Worm (Caenorhabditis elegans) whole organism, L1 larva: ENCODE results near the gene pals-27.

Experiments used
- aha-1 ChIP-seq: fragments of 150-350 bp; optimal IDR thresholded peaks from 2 replicates; lab custom pipeline; 2014; ENCODE audit warnings: missing biosample characterization, missing genetic modification characterization
- aly-2 ChIP-seq: fragments of 150-350 bp; optimal IDR thresholded peaks from 2 replicates; lab custom pipeline; 2014; ENCODE audit warnings: missing biosample characterization, missing genetic modification characterization
- ceh-8 ChIP-seq: fragments of 200-800 bp; sonication (Bioruptor generic); optimal IDR thresholded peaks from 2 replicates; lab custom pipeline; 2018; ENCODE audit warnings: mild to moderate bottlenecking, missing genetic modification characterization, moderate library complexity, missing compliant biosample characterization
- ces-1 ChIP-seq: fragments of 150-350 bp; optimal IDR thresholded peaks from 2 replicates; lab custom pipeline; 2014; ENCODE audit warnings: missing biosample characterization, missing genetic modification reagents, missing genetic modification characterization
- dpl-1 ChIP-seq, 3 experiments: fragments of 150-350 bp in 2 of 3; sonication (generic microtip) in 1 of 3; optimal IDR thresholded peaks; 2 replicates each; lab custom pipeline; 2014 to 2017; ENCODE audit warnings: missing biosample characterization in 3 of 3, missing genetic modification characterization in 3 of 3, missing genetic modification reagents in 3 of 3
- dsc-1 ChIP-seq: sonication (generic microtip); optimal IDR thresholded peaks from 2 replicates; lab custom pipeline; 2016; ENCODE audit warnings: mild to moderate bottlenecking, missing genetic modification characterization, missing compliant biosample characterization
- efl-1 ChIP-seq, 4 experiments: fragments of 150-350 bp; optimal IDR thresholded peaks in 3 of 4; peaks in 1 of 4; 1 replicate in 1 of 4; 2 replicates in 3 of 4; lab custom pipeline; 2014; ENCODE audit warnings: missing biosample characterization in 2 of 4, missing genetic modification characterization in 2 of 4, missing genetic modification reagents in 2 of 4
- egl-13 ChIP-seq: sonication (generic microtip); optimal IDR thresholded peaks from 2 replicates; lab custom pipeline; 2016; ENCODE audit warnings: missing genotype, missing genetic modification reagents, missing genetic modification characterization, missing compliant biosample characterization
- elt-2 ChIP-seq: sonication (generic microtip); optimal IDR thresholded peaks from 2 replicates; lab custom pipeline; 2016; ENCODE audit warnings: missing genetic modification characterization, mild to moderate bottlenecking, inconsistent platforms, missing compliant biosample characterization, missing genetic modification reagents
- ets-5 ChIP-seq: fragments of 200-800 bp; sonication (Bioruptor generic); IDR thresholded peaks from 2 replicates; pipeline ENCODE4 v1.3.6; 2022; ENCODE audit warnings: missing genetic modification characterization, missing compliant biosample characterization
- fkh-10 ChIP-seq: sonication (generic microtip); optimal IDR thresholded peaks from 2 replicates; lab custom pipeline; 2017; ENCODE audit warnings: missing biosample characterization, missing genetic modification reagents, missing genetic modification characterization
- grh-1 ChIP-seq: fragments of 200-800 bp; sonication (Bioruptor generic); IDR thresholded peaks from 2 replicates; pipeline ENCODE4 v1.3.6; 2022; ENCODE audit warnings: missing genetic modification reagents, missing genetic modification characterization, missing compliant biosample characterization
- hlh-4 ChIP-seq: sonication (generic microtip); optimal IDR thresholded peaks from 2 replicates; lab custom pipeline; 2016; ENCODE audit warnings: mild to moderate bottlenecking, missing genetic modification characterization, missing compliant biosample characterization
- irx-1 ChIP-seq: sonication (generic microtip); optimal IDR thresholded peaks from 2 replicates; lab custom pipeline; 2016; ENCODE audit warnings: missing genetic modification characterization, missing compliant biosample characterization
- lin-13 ChIP-seq: fragments of 150-350 bp; optimal IDR thresholded peaks from 2 replicates; lab custom pipeline; 2014; ENCODE audit warnings: missing biosample characterization, missing genetic modification reagents, missing genetic modification characterization
- lin-14 ChIP-seq: fragments of 200-800 bp; sonication (Bioruptor generic); optimal IDR thresholded peaks from 2 replicates; lab custom pipeline; 2018; ENCODE audit warnings: mild to moderate bottlenecking, missing genetic modification characterization, moderate library complexity, missing compliant biosample characterization
- lin-15B ChIP-seq: fragments of 150-350 bp; sonication (generic microtip); optimal IDR thresholded peaks from 3 replicates; lab custom pipeline; 2014; ENCODE audit warnings: missing biosample characterization, missing genetic modification characterization
- lin-35 ChIP-seq, 2 experiments: fragments of 150-350 bp; optimal IDR thresholded peaks; 2 replicates each; lab custom pipeline; 2014; ENCODE audit warnings: missing biosample characterization in 2 of 2, missing genetic modification characterization in 2 of 2, missing genetic modification reagents in 2 of 2
- lir-3 ChIP-seq: sonication (generic microtip); optimal IDR thresholded peaks from 2 replicates; lab custom pipeline; 2016; ENCODE audit warnings: mild to moderate bottlenecking, missing genetic modification characterization, moderate library complexity, missing compliant biosample characterization; ENCODE audit not compliant: poor library complexity
- lsy-2 ChIP-seq, 2 experiments: fragments of 150-350 bp; optimal IDR thresholded peaks; 2 replicates each; lab custom pipeline; 2014; ENCODE audit warnings: missing biosample characterization in 2 of 2, missing genetic modification characterization in 2 of 2
- mab-9 ChIP-seq: fragments of 200-800 bp; sonication (Bioruptor generic); IDR thresholded peaks from 2 replicates; pipeline ENCODE4 v1.3.6; 2022; ENCODE audit warnings: missing genetic modification reagents, missing genetic modification characterization, missing compliant biosample characterization
- mef-2 ChIP-seq: fragments of 150-350 bp; optimal IDR thresholded peaks from 2 replicates; lab custom pipeline; 2014; ENCODE audit warnings: missing biosample characterization, missing genetic modification characterization
- nhr-11 ChIP-seq: fragments of 150-350 bp; optimal IDR thresholded peaks from 2 replicates; lab custom pipeline; 2014; ENCODE audit warnings: missing biosample characterization, missing genetic modification characterization
- nhr-12 ChIP-seq: sonication (generic microtip); optimal IDR thresholded peaks from 2 replicates; lab custom pipeline; 2017; ENCODE audit warnings: missing biosample characterization, missing genetic modification characterization
- nhr-19 ChIP-seq: fragments of 200-800 bp; sonication (Bioruptor generic); conservative IDR thresholded peaks from 2 replicates; pipeline ENCODE4 v1.3.6; 2022; ENCODE audit warnings: missing genetic modification characterization, missing compliant biosample characterization
- nhr-237 ChIP-seq: fragments of 150-350 bp; optimal IDR thresholded peaks from 2 replicates; lab custom pipeline; 2014; ENCODE audit warnings: missing biosample characterization, missing genetic modification characterization
- nhr-28 ChIP-seq: fragments of 150-350 bp; optimal IDR thresholded peaks from 2 replicates; lab custom pipeline; 2014; ENCODE audit warnings: missing biosample characterization, missing genetic modification characterization
- nhr-71 ChIP-seq: sonication (generic microtip); optimal IDR thresholded peaks from 2 replicates; lab custom pipeline; 2016; ENCODE audit warnings: mild to moderate bottlenecking, missing genetic modification characterization, moderate library complexity, missing compliant biosample characterization
- nhr-76 ChIP-seq: sonication (generic microtip); optimal IDR thresholded peaks from 2 replicates; lab custom pipeline; 2017; ENCODE audit warnings: missing biosample characterization, missing genetic modification characterization
- nhr-77 ChIP-seq: fragments of 150-350 bp; optimal IDR thresholded peaks from 2 replicates; lab custom pipeline; 2014; ENCODE audit warnings: missing biosample characterization, missing genetic modification characterization
- nhr-85 ChIP-seq: sonication (generic microtip); peaks from one replicate; lab custom pipeline; 2016; ENCODE audit warnings: missing genetic modification characterization, inconsistent platforms, missing compliant biosample characterization
- rnt-1 ChIP-seq: sonication (generic microtip); optimal IDR thresholded peaks from 2 replicates; lab custom pipeline; 2016; ENCODE audit warnings: mild to moderate bottlenecking, missing genetic modification characterization, moderate library complexity, missing compliant biosample characterization
- snpc-4 ChIP-seq: fragments of 150-350 bp; optimal IDR thresholded peaks from 2 replicates; lab custom pipeline; 2014; ENCODE audit warnings: missing biosample characterization, missing genetic modification characterization
- sox-4 ChIP-seq: sonication (generic microtip); optimal IDR thresholded peaks from 2 replicates; lab custom pipeline; 2016; ENCODE audit warnings: missing genetic modification characterization, missing compliant biosample characterization
- swsn-7 ChIP-seq: sonication (generic microtip); optimal IDR thresholded peaks from 2 replicates; lab custom pipeline; 2016; ENCODE audit warnings: missing genetic modification characterization, missing compliant biosample characterization
- tbx-2 ChIP-seq: sonication (generic microtip); optimal IDR thresholded peaks from 2 replicates; lab custom pipeline; 2016; ENCODE audit warnings: missing genetic modification characterization, missing compliant biosample characterization
- tlp-1 ChIP-seq: fragments of 150-350 bp; optimal IDR thresholded peaks from 2 replicates; lab custom pipeline; 2014; ENCODE audit warnings: missing biosample characterization, missing genetic modification characterization
- unc-30 ChIP-seq: sonication (generic microtip); optimal IDR thresholded peaks from 2 replicates; lab custom pipeline; 2017; ENCODE audit warnings: missing biosample characterization, missing genetic modification characterization
- unc-98 ChIP-seq: fragments of 200-800 bp; sonication (Bioruptor generic); IDR thresholded peaks from 2 replicates; pipeline ENCODE4 v1.3.6; 2022; ENCODE audit warnings: missing genetic modification characterization, missing compliant biosample characterization
- vab-15 ChIP-seq: sonication (generic microtip); optimal IDR thresholded peaks from 2 replicates; lab custom pipeline; 2017; ENCODE audit warnings: missing genotype, mild to moderate bottlenecking, missing genetic modification characterization, missing compliant biosample characterization
- zag-1 ChIP-seq: fragments of 150-350 bp; optimal IDR thresholded peaks from 2 replicates; lab custom pipeline; 2014; ENCODE audit warnings: missing biosample characterization, missing genetic modification characterization
- ztf-11 ChIP-seq, 2 experiments: sonication (generic microtip); optimal IDR thresholded peaks; 2 replicates each; lab custom pipeline; 2016 to 2017; ENCODE audit warnings: missing genetic modification characterization in 2 of 2, missing biosample characterization in 1 of 2, missing compliant biosample characterization in 1 of 2
- ztf-4 ChIP-seq: fragments of 150-350 bp; optimal IDR thresholded peaks from 2 replicates; lab custom pipeline; 2014; ENCODE audit warnings: missing biosample characterization, missing genetic modification characterization

Gene pals-27

DNA sequence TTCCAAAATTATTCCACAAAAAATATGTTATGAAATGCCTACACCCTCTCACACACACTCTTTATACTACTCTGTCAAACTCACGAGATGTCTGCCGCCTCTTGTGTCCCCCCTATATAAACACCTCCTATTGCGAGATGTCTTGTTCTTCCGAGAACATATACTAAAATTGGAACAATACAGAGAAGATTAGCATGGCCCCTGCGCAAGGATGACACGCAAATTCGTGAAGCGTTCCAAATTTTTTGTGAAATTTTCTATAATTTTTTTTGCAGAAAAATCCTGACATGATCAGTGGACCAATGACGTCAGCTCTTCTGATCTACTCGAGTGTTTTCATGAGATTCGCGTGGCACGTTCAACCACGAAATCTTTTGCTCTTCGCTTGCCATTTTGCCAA lies 32.6 kb downstream of the pals-27 start (continued):
- TF ChIP-seq ztf-4 (tag; lab: Kevin White, UChicago) (peak; percentile 34), lin-13 (GFP tag; lab: Kevin White, UChicago) (peak; percentile 9), aly-2 (tag; lab: Kevin White, UChicago) (peak; percentile 5), swsn-7 (tag; lab: Kevin White, UChicago) (peak; percentile 65), nhr-71 (tag; lab: Kevin White, UChicago) (peak; percentile 73), lsy-2 (tag; optimal IDR thresholded peaks at IDR 0.05; lab: Kevin White, UChicago) (peak; percentile 40 to 51), tbx-2 (tag; lab: Kevin White, UChicago) (peak; percentile 33), dpl-1 (GFP tag; optimal IDR thresholded peaks at IDR 0.05; lab: Kevin White, UChicago) (peak; percentile 9 to 41 (median 39)), nhr-85 (tag; lab: Kevin White, UChicago) (peak; percentile 81), snpc-4 (tag; lab: Kevin White, UChicago) (peak; percentile 98), dsc-1 (tag; lab: Kevin White, UChicago) (peak; percentile 65), irx-1 (tag; lab: Kevin White, UChicago) (peak; percentile 33)

DNA sequence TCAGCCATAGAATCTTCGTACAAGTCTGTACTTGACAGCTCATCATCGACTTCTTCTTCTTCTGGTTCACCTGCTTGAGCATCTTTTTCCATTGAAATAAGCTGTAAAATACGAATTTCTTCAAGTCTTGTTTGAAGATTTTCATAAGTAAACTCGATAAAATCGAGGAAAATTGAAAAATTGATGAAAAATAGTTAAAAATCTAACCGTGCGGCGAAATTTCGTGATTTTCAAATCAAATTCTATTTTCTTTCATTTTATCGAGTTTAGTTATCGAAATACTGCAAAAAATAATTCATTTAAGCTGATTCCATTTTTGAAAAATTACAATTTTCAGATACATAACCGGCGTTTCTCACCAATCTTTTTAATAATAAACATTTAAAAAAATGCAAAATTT lies 33.7 kb downstream of the pals-27 start, which contains the start of gene R07E5.11:
Gene R07E5.11 (minus strand): TSS at position 101 of the 400 bp plus-strand sequence.
- TF ChIP-seq lin-15B (tag; lab: Kevin White, UChicago) (no peak), ztf-11 (tag; optimal IDR thresholded peaks at IDR 0.05; lab: Kevin White, UChicago) (no peak), elt-2 (no peak), nhr-19 (GFP tag; lab: Robert Waterston, UW) (no peak)

- TF ChIP-seq unc-30 (tag; lab: Kevin White, UChicago): no peak
- no peak for TF ChIP-seq hlh-4
- TF ChIP-seq efl-1 (optimal IDR thresholded peaks at IDR 0.05; lab: Kevin White, UChicago): no peak
- peak in 1 of 2 experiments; percentile 14 for TF ChIP-seq efl-1 (GFP tag; optimal IDR thresholded peaks at IDR 0.05 in 1 of 2; lab: Kevin White, UChicago)
- no peak for TF ChIP-seq mab-9 (GFP tag; lab: Robert Waterston, UW)
- no peak for TF ChIP-seq nhr-76
These were observed 36.5 kb downstream of the pals-27 start, which contains the start of the genes R07E5.19 and pdcd-2 for ce11 chrIII:4417956-4418355. Gene R07E5.19 (minus strand): TSS chrIII:4418056. Gene pdcd-2 (minus strand): TSS chrIII:4418057.

- TF ChIP-seq sox-4 (peak; percentile 42), grh-1 (no peak), nhr-28 (tag; lab: Kevin White, UChicago) (no peak), fkh-10 (GFP tag; lab: Kevin White, UChicago) (no peak), aly-2 (tag; lab: Kevin White, UChicago) (no peak), ces-1 (GFP tag; lab: Kevin White, UChicago) (no peak), lin-14 (no peak), lin-15B (tag; lab: Kevin White, UChicago) (peak; percentile 62), vab-15 (tag; lab: Kevin White, UChicago) (no peak), mab-9 (GFP tag; lab: Robert Waterston, UW) (no peak), egl-13 (no peak), mef-2 (tag; lab: Kevin White, UChicago) (no peak), unc-30 (tag; lab: Kevin White, UChicago) (no peak), unc-98 (GFP tag; lab: Robert Waterston, UW) (no peak), lin-35 (GFP tag; optimal IDR thresholded peaks at IDR 0.05; lab: Kevin White, UChicago) (peak; percentile 84 to 95), lir-3 (tag; lab: Kevin White, UChicago) (no peak), rnt-1 (tag; lab: Kevin White, UChicago) (peak; percentile 78), nhr-77 (tag; lab: Kevin White, UChicago) (peak; percentile 24), ceh-8 (GFP tag; lab: Kevin White, UChicago) (no peak), lin-13 (GFP tag; lab: Kevin White, UChicago) (peak; percentile 51), aha-1 (tag; lab: Kevin White, UChicago) (peak; percentile 28), nhr-19 (GFP tag; lab: Robert Waterston, UW) (peak; percentile 74), tlp-1 (tag; lab: Kevin White, UChicago) (no peak), efl-1 (optimal IDR thresholded peaks at IDR 0.05; lab: Kevin White, UChicago) (peak; percentile 66 to 91), efl-1 (GFP tag; optimal IDR thresholded peaks at IDR 0.05 in 1 of 2; lab: Kevin White, UChicago) (peak; percentile 90 to 99), ets-5 (GFP tag; lab: Robert Waterston, UW) (no peak), nhr-12 (tag; lab: Kevin White, UChicago) (no peak), elt-2 (peak; percentile 40), nhr-11 (tag; lab: Kevin White, UChicago) (no peak), nhr-237 (tag; lab: Kevin White, UChicago) (no peak), zag-1 (no peak)
These were observed 37.9 kb downstream of the pals-27 start, which contains the start of the genes R07E5.7 and cku-80 for ce11 chrIII:4419117-4419978. Gene R07E5.7 (minus strand): TSS chrIII:4419167. Gene cku-80 (plus strand): TSS chrIII:4419848.
